Worm (Caenorhabditis elegans) whole organism, L1 larva: ENCODE measurements around the gene F44B9.5.

Experiments
- C34B4.2 ChIP-seq: sonication (generic microtip); optimal IDR thresholded peaks from 2 replicates; lab custom pipeline; 2017; ENCODE audit warnings: mild to moderate bottlenecking, missing genetic modification characterization, missing compliant biosample characterization
- aha-1 ChIP-seq: fragments of 150-350 bp; optimal IDR thresholded peaks from 2 replicates; lab custom pipeline; 2014; ENCODE audit warnings: missing biosample characterization, missing genetic modification characterization
- ama-1 ChIP-seq: fragments of 150-350 bp; optimal IDR thresholded peaks from 2 replicates; lab custom pipeline; 2014
- blmp-1 ChIP-seq: fragments of 150-350 bp; optimal IDR thresholded peaks from 2 replicates; lab custom pipeline; 2014; ENCODE audit warnings: missing biosample characterization, missing genetic modification characterization
- ceh-63 ChIP-seq: fragments of 200-800 bp; sonication (Bioruptor generic); optimal IDR thresholded peaks from 2 replicates; lab custom pipeline; 2018; ENCODE audit warnings: mild to moderate bottlenecking, missing genetic modification characterization, missing compliant biosample characterization
- ceh-8 ChIP-seq: fragments of 200-800 bp; sonication (Bioruptor generic); optimal IDR thresholded peaks from 2 replicates; lab custom pipeline; 2018; ENCODE audit warnings: mild to moderate bottlenecking, missing genetic modification characterization, moderate library complexity, missing compliant biosample characterization
- ceh-82 ChIP-seq, 3 experiments: fragments of 150-350 bp in 1 of 3; sonication (generic microtip) in 2 of 3; optimal IDR thresholded peaks; 2 replicates each; lab custom pipeline; 2014 to 2017; ENCODE audit warnings: missing biosample characterization in 3 of 3, missing genetic modification characterization in 3 of 3
- ceh-88 ChIP-seq: fragments of 200-800 bp; sonication (Bioruptor generic); IDR thresholded peaks from 2 replicates; pipeline ENCODE4 v1.3.6; 2022; ENCODE audit warnings: missing genetic modification characterization, missing compliant biosample characterization
- ces-1 ChIP-seq: fragments of 150-350 bp; optimal IDR thresholded peaks from 2 replicates; lab custom pipeline; 2014; ENCODE audit warnings: missing biosample characterization, missing genetic modification reagents, missing genetic modification characterization
- efl-1 ChIP-seq, 4 experiments: fragments of 150-350 bp; optimal IDR thresholded peaks in 3 of 4; peaks in 1 of 4; 1 replicate in 1 of 4; 2 replicates in 3 of 4; lab custom pipeline; 2014; ENCODE audit warnings: missing biosample characterization in 2 of 4, missing genetic modification characterization in 2 of 4, missing genetic modification reagents in 2 of 4
- egl-13 ChIP-seq: sonication (generic microtip); optimal IDR thresholded peaks from 2 replicates; lab custom pipeline; 2016; ENCODE audit warnings: missing genotype, missing genetic modification reagents, missing genetic modification characterization, missing compliant biosample characterization
- egl-27 ChIP-seq, 2 experiments: fragments of 150-350 bp in 1 of 2; sonication (generic microtip); optimal IDR thresholded peaks; 3 replicates each; lab custom pipeline; 2017 to 2018; ENCODE audit warnings: missing biosample characterization in 2 of 2, missing genetic modification characterization in 2 of 2, missing genetic modification reagents in 2 of 2
- elt-2 ChIP-seq: sonication (generic microtip); optimal IDR thresholded peaks from 2 replicates; lab custom pipeline; 2016; ENCODE audit warnings: missing genetic modification characterization, mild to moderate bottlenecking, inconsistent platforms, missing compliant biosample characterization, missing genetic modification reagents
- elt-3 ChIP-seq, 6 experiments: fragments of 150-350 bp in 1 of 6; sonication (generic microtip); optimal IDR thresholded peaks; 2 replicates each; lab custom pipeline; 2017 to 2018; ENCODE audit warnings: missing biosample characterization in 6 of 6, missing genetic modification characterization in 6 of 6, inconsistent platforms in 1 of 6
- ets-5 ChIP-seq: fragments of 200-800 bp; sonication (Bioruptor generic); IDR thresholded peaks from 2 replicates; pipeline ENCODE4 v1.3.6; 2022; ENCODE audit warnings: missing genetic modification characterization, missing compliant biosample characterization
- fkh-10 ChIP-seq: sonication (generic microtip); optimal IDR thresholded peaks from 2 replicates; lab custom pipeline; 2017; ENCODE audit warnings: missing biosample characterization, missing genetic modification reagents, missing genetic modification characterization
- fkh-8 ChIP-seq: sonication (generic microtip); optimal IDR thresholded peaks from 2 replicates; lab custom pipeline; 2016; ENCODE audit warnings: mild to moderate bottlenecking, missing genetic modification characterization, missing compliant biosample characterization
- fos-1 ChIP-seq: fragments of 150-350 bp; optimal IDR thresholded peaks from 2 replicates; lab custom pipeline; 2014; ENCODE audit warnings: missing biosample characterization, missing genetic modification characterization
- grh-1 ChIP-seq: fragments of 200-800 bp; sonication (Bioruptor generic); IDR thresholded peaks from 2 replicates; pipeline ENCODE4 v1.3.6; 2022; ENCODE audit warnings: missing genetic modification reagents, missing genetic modification characterization, missing compliant biosample characterization
- lin-14 ChIP-seq: fragments of 200-800 bp; sonication (Bioruptor generic); optimal IDR thresholded peaks from 2 replicates; lab custom pipeline; 2018; ENCODE audit warnings: mild to moderate bottlenecking, missing genetic modification characterization, moderate library complexity, missing compliant biosample characterization
- lir-3 ChIP-seq: sonication (generic microtip); optimal IDR thresholded peaks from 2 replicates; lab custom pipeline; 2016; ENCODE audit warnings: mild to moderate bottlenecking, missing genetic modification characterization, moderate library complexity, missing compliant biosample characterization; ENCODE audit not compliant: poor library complexity
- lsy-2 ChIP-seq, 2 experiments: fragments of 150-350 bp; optimal IDR thresholded peaks; 2 replicates each; lab custom pipeline; 2014; ENCODE audit warnings: missing biosample characterization in 2 of 2, missing genetic modification characterization in 2 of 2
- mep-1 ChIP-seq: fragments of 150-350 bp; optimal IDR thresholded peaks from 2 replicates; lab custom pipeline; 2014; ENCODE audit warnings: missing biosample characterization, missing genetic modification characterization
- nhr-237 ChIP-seq: fragments of 150-350 bp; optimal IDR thresholded peaks from 2 replicates; lab custom pipeline; 2014; ENCODE audit warnings: missing biosample characterization, missing genetic modification characterization
- nhr-71 ChIP-seq: sonication (generic microtip); optimal IDR thresholded peaks from 2 replicates; lab custom pipeline; 2016; ENCODE audit warnings: mild to moderate bottlenecking, missing genetic modification characterization, moderate library complexity, missing compliant biosample characterization
- nhr-76 ChIP-seq: sonication (generic microtip); optimal IDR thresholded peaks from 2 replicates; lab custom pipeline; 2017; ENCODE audit warnings: missing biosample characterization, missing genetic modification characterization
- nhr-85 ChIP-seq: sonication (generic microtip); peaks from one replicate; lab custom pipeline; 2016; ENCODE audit warnings: missing genetic modification characterization, inconsistent platforms, missing compliant biosample characterization
- nhr-90 ChIP-seq: sonication (generic microtip); optimal IDR thresholded peaks from 2 replicates; lab custom pipeline; 2016; ENCODE audit warnings: mild to moderate bottlenecking, missing genetic modification characterization, missing compliant biosample characterization; ENCODE audit not compliant: poor library complexity
- pax-3 ChIP-seq: fragments of 200-800 bp; sonication (Bioruptor generic); optimal IDR thresholded peaks from 2 replicates; lab custom pipeline; 2018; ENCODE audit warnings: mild to moderate bottlenecking, missing genetic modification characterization, moderate library complexity, missing compliant biosample characterization
- pqm-1 ChIP-seq: sonication (generic microtip); optimal IDR thresholded peaks from 3 replicates; lab custom pipeline; 2017; ENCODE audit warnings: missing biosample characterization, missing genetic modification characterization
- rnt-1 ChIP-seq: sonication (generic microtip); optimal IDR thresholded peaks from 2 replicates; lab custom pipeline; 2016; ENCODE audit warnings: mild to moderate bottlenecking, missing genetic modification characterization, moderate library complexity, missing compliant biosample characterization
- skn-1 ChIP-seq: fragments of 150-350 bp; optimal IDR thresholded peaks from 2 replicates; lab custom pipeline; 2014; ENCODE audit warnings: missing biosample characterization, missing genetic modification characterization
- snu-23 ChIP-seq: sonication (generic microtip); optimal IDR thresholded peaks from 2 replicates; lab custom pipeline; 2016; ENCODE audit warnings: missing genetic modification characterization, missing compliant biosample characterization
- sptf-1 ChIP-seq: fragments of 150-350 bp; optimal IDR thresholded peaks from 2 replicates; lab custom pipeline; 2014; ENCODE audit warnings: missing biosample characterization, missing genetic modification characterization
- swsn-7 ChIP-seq: sonication (generic microtip); optimal IDR thresholded peaks from 2 replicates; lab custom pipeline; 2016; ENCODE audit warnings: missing genetic modification characterization, missing compliant biosample characterization
- tbx-2 ChIP-seq: sonication (generic microtip); optimal IDR thresholded peaks from 2 replicates; lab custom pipeline; 2016; ENCODE audit warnings: missing genetic modification characterization, missing compliant biosample characterization
- unc-62 ChIP-seq: fragments of 150-350 bp; optimal IDR thresholded peaks from 2 replicates; lab custom pipeline; 2014; ENCODE audit warnings: missing biosample characterization, missing genetic modification reagents, missing genetic modification characterization
- unc-98 ChIP-seq: fragments of 200-800 bp; sonication (Bioruptor generic); IDR thresholded peaks from 2 replicates; pipeline ENCODE4 v1.3.6; 2022; ENCODE audit warnings: missing genetic modification characterization, missing compliant biosample characterization
- zip-4 ChIP-seq: fragments of 200-800 bp; sonication (Bioruptor generic); optimal IDR thresholded peaks from 2 replicates; lab custom pipeline; 2018; ENCODE audit warnings: mild to moderate bottlenecking, missing genetic modification characterization, moderate library complexity, missing compliant biosample characterization
- ztf-4 ChIP-seq: fragments of 150-350 bp; optimal IDR thresholded peaks from 2 replicates; lab custom pipeline; 2014; ENCODE audit warnings: missing biosample characterization, missing genetic modification characterization

F44B9.5 gene

ce11 chrIII:8043784-8044183 lies 27.4 kb upstream of the F44B9.5 start (continued):
- TF ChIP-seq pax-3 (tag; lab: Kevin White, UChicago) (peak; percentile 97), ets-5 (no peak), swsn-7 (peak; percentile 95), fkh-8 (tag; lab: Kevin White, UChicago) (peak; percentile 99)
- TF ChIP-seq, all 84 proteins: peak for 70

ce11 chrIII:8042775-8043174 lies 26.4 kb upstream of the F44B9.5 start, which contains the start of gene K12H4.6:
TSS of gene K12H4.6 (minus strand) at chrIII:8042875.
- TF ChIP-seq ces-1 (GFP tag; lab: Kevin White, UChicago): no peak

- no peak for TF ChIP-seq nhr-90 (tag; lab: Kevin White, UChicago)
- TF ChIP-seq ztf-4 (tag; lab: Kevin White, UChicago): no peak
- TF ChIP-seq sptf-1 (tag; lab: Kevin White, UChicago): no peak
- no peak for TF ChIP-seq nhr-71 (tag; lab: Kevin White, UChicago)
- TF ChIP-seq zip-4 (GFP tag; lab: Kevin White, UChicago): no peak
- TF ChIP-seq ceh-63 (GFP tag; lab: Kevin White, UChicago): no peak
Measured at ce11 chrIII:8037941-8038340, 21.6 kb upstream of the F44B9.5 start, which contains the start of gene dpf-6. TSS of gene dpf-6 (plus strand) at chrIII:8038241.

ce11 chrIII:8036497-8036896 lies 20.2 kb upstream of the F44B9.5 start:
- TF ChIP-seq ceh-82 (tag; optimal IDR thresholded peaks at IDR 0.05; lab: Kevin White, UChicago) (no peak), nhr-85 (tag; lab: Kevin White, UChicago) (peak; percentile 50), elt-3 (tag; optimal IDR thresholded peaks at IDR 0.05; lab: Kevin White, UChicago) (peak in 4 of 6 experiments; percentile 1 to 80 (median 54)), nhr-76 (no peak), aha-1 (no peak), unc-62 (no peak), blmp-1 (tag; lab: Kevin White, UChicago) (peak; percentile 35), ceh-8 (GFP tag; lab: Kevin White, UChicago) (no peak), fkh-10 (no peak), efl-1 (optimal IDR thresholded peaks at IDR 0.05; lab: Kevin White, UChicago) (no peak), efl-1 (GFP tag; optimal IDR thresholded peaks at IDR 0.05 in 1 of 2; lab: Kevin White, UChicago) (peak in 1 of 2 experiments; percentile 63), elt-2 (tag; lab: Kevin White, UChicago) (no peak), egl-13 (no peak), ztf-4 (tag; lab: Kevin White, UChicago) (no peak), nhr-237 (no peak), C34B4.2 (tag; lab: Kevin White, UChicago) (no peak), zip-4 (GFP tag; lab: Kevin White, UChicago) (no peak), fkh-8 (tag; lab: Kevin White, UChicago) (no peak)

- TF ChIP-seq ztf-4 (tag; lab: Kevin White, UChicago) (no peak), lsy-2 (tag; optimal IDR thresholded peaks at IDR 0.05; lab: Kevin White, UChicago) (peak in 1 of 2 experiments; percentile 16), aha-1 (no peak), grh-1 (GFP tag; lab: Robert Waterston, UW) (peak; percentile 62), ets-5 (no peak), blmp-1 (tag; lab: Kevin White, UChicago) (peak; percentile 53), lin-14 (GFP tag; lab: Kevin White, UChicago) (peak; percentile 21), egl-27 (tag; optimal IDR thresholded peaks at IDR 0.05; lab: Kevin White, UChicago) (no peak), nhr-85 (tag; lab: Kevin White, UChicago) (peak; percentile 78), fos-1 (tag; lab: Kevin White, UChicago) (no peak), elt-3 (tag; optimal IDR thresholded peaks at IDR 0.05; lab: Kevin White, UChicago) (peak in 3 of 6 experiments; percentile 28 to 88 (median 64)), elt-2 (tag; lab: Kevin White, UChicago) (no peak)
- TF ChIP-seq, all 84 proteins: peak for 6
Measured at ce11 chrIII:8036050-8036449, 19.7 kb upstream of the F44B9.5 start.

ce11 chrIII:8033534-8033933 lies 17.2 kb upstream of the F44B9.5 start, which contains the start of gene F44B9.10:
TSS of gene F44B9.10 (minus strand) at chrIII:8033634.
- TF ChIP-seq skn-1 (tag; lab: Kevin White, UChicago) (no peak), C34B4.2 (tag; lab: Kevin White, UChicago) (no peak), aha-1 (no peak), rnt-1 (no peak), pqm-1 (tag; lab: Kevin White, UChicago) (no peak), mep-1 (tag; lab: Kevin White, UChicago) (no peak), ceh-88 (GFP tag; lab: Robert Waterston, UW) (no peak), tbx-2 (tag; lab: Kevin White, UChicago) (no peak), ama-1 (lab: Kevin White, UChicago) (no peak), snu-23 (GFP tag; lab: Kevin White, UChicago) (no peak), blmp-1 (tag; lab: Kevin White, UChicago) (no peak), egl-13 (no peak), fkh-10 (no peak), swsn-7 (no peak), lir-3 (no peak), unc-98 (GFP tag; lab: Robert Waterston, UW) (no peak)
